Worm (Caenorhabditis elegans) whole organism, L2 larva: ENCODE data around the gene srh-111.

ENCODE experiments used
- ama-1 ChIP-seq: fragments of 150-350 bp; optimal IDR thresholded peaks from 2 replicates; lab custom pipeline; 2018; ENCODE audit warnings: inconsistent platforms
- nhr-77 ChIP-seq: fragments of 150-350 bp; optimal IDR thresholded peaks from 2 replicates; lab custom pipeline; 2014; ENCODE audit warnings: missing biosample characterization, missing genetic modification characterization
- snpc-4 ChIP-seq: fragments of 150-350 bp; optimal IDR thresholded peaks from 2 replicates; lab custom pipeline; 2014; ENCODE audit warnings: missing biosample characterization, missing genetic modification characterization
- zag-1 ChIP-seq: fragments of 150-350 bp; optimal IDR thresholded peaks from 2 replicates; lab custom pipeline; 2014; ENCODE audit warnings: missing biosample characterization, missing genetic modification characterization

DNA sequence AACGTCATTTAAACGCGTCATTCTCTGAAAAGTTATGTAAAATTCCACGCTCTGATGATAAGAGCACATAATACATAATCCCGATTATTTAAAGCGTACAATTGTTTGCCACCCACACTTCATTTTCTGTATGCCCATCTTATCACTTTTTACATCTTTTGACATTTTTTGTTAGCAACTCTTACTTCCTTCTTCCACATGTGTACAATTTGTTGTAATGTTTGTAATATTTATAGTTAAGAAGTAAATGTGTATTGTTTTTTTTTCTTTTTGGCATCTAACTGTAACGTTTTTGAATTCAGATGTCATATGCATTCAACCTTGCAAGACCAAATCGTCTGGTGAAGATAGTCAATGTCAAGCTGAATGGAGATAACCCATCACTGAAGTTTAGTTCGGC, 35.8 kb upstream of the srh-111 start, which contains the start of gene fbxa-136:
- TF ChIP-seq snpc-4 (tag; lab: Kevin White, UChicago), result no peak
- no peak for TF ChIP-seq ama-1 (lab: Kevin White, UChicago)
- TF ChIP-seq zag-1 (tag; lab: Kevin White, UChicago), result no peak
- TF ChIP-seq nhr-77 (tag; lab: Kevin White, UChicago), result no peak
